Worm (Caenorhabditis elegans): ENCODE results near the gene cdh-12.
A peak's percentile ranks its signal among the peaks of the same experiment; 100 is the strongest.

The cdh-12 gene

DNA sequence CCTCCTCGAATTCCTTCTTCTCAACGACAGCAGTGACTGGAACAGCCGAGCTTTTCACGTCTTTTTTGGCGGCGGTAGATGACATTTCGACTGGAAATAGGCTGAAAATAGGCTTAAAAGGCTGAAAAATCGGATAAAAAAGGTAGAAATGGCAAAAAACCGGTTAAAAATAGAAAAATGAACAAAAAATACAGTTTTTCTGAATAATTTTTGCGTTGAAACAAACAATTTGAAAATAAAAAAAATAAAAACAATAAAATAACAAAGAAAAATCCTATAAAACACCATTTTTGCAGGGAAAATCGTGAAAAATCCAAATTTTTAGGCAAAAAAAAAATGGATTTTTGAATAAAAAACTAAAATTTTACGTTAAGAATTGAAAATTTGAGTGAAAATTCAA is 44.3 kb downstream of the cdh-12 start, which contains the start of gene dss-1:
Gene dss-1 (minus strand): TSS at position 101 of the 400 bp plus-strand sequence.
- TF ChIP-seq lin-29 (GFP tag; IDR thresholded peaks at IDR 0.05): no peak
- no peak for TF ChIP-seq hlh-11 (tag; optimal IDR thresholded peaks at IDR 0.05)
- no peak for TF ChIP-seq unc-130 (GFP tag; optimal IDR thresholded peaks at IDR 0.05)
- TF ChIP-seq Y75B8A.6 (GFP tag; IDR thresholded peaks at IDR 0.05): no peak
- TF ChIP-seq php-3 (GFP tag; IDR thresholded peaks at IDR 0.05): no peak
- no peak for TF ChIP-seq ceh-82 (tag; optimal IDR thresholded peaks at IDR 0.05)
- no peak for TF ChIP-seq hmg-1.1 (GFP tag; IDR thresholded peaks at IDR 0.05)
- TF ChIP-seq daf-8 (GFP tag; IDR thresholded peaks at IDR 0.05): no peak
- no peak for TF ChIP-seq lsy-2 (tag; optimal IDR thresholded peaks at IDR 0.05)

DNA sequence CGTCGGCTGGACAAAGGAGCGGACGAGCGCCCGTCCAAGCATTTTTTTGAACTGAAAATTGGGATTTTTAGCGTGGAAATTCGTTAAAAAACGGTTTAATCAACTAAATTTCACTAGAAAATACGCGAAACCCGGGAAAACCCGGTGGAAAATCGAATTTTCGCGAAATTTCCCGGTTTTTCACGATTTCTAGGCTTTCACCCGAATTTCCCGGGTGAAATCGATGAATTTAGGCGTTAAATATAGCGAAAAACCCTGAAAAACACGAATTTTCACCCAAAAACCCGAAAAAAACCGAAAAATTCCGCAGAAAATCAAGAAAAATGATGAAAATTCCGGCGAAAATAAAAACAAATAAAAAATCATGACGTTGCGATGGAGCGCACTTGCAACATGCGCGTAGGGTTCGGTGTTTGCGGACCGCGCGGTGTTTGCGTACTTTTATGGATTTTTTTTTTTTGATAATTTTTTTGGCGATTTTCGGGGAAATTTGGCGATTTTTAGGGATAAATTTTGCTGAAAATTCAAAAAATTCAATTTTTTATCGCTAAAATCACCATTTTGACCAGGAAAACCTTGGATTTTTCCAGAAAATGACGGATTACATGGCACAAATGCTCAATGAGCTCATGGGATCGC is 50.2 kb downstream of the cdh-12 start, which contains the start of the genes mrpl-45 and Y119D3B.12:
Gene mrpl-45 (minus strand): TSS at position 51 of the 639 bp plus-strand sequence.
Gene Y119D3B.12 (plus strand): TSS at position 589 of the 639 bp plus-strand sequence.
- peak; percentile 66 for TF ChIP-seq arid-1 (GFP tag; conservative IDR thresholded peaks at IDR 0.05)
- TF ChIP-seq unc-62 (GFP tag; optimal IDR thresholded peaks at IDR 0.05 in 1 of 2): peak in 1 of 2 experiments; percentile 86
- TF ChIP-seq unc-62 (tag; optimal IDR thresholded peaks at IDR 0.05): no peak
- 0 out of 2 replicates have a peak, but pooled peaks have one; percentile 45 for TF ChIP-seq T26A8.4 (GFP tag; IDR thresholded peaks at IDR 0.05)
- TF ChIP-seq Y5F2A.4 (GFP tag; optimal IDR thresholded peaks at IDR 0.05): no peak
- TF ChIP-seq nhr-77 (tag; optimal IDR thresholded peaks at IDR 0.05): peak; percentile 66
- no peak for TF ChIP-seq Y48G9A.11 (GFP tag; IDR thresholded peaks at IDR 0.05)
- peak; percentile 81 for TF ChIP-seq hlh-30 (tag; optimal IDR thresholded peaks at IDR 0.05; ENCODE audit: insufficient read depth)
- TF ChIP-seq ama-1 (optimal IDR thresholded peaks at IDR 0.05): peak; percentile 2
- 0 out of 2 replicates have a peak, but pooled peaks have one; percentile 33 for TF ChIP-seq dmd-6 (GFP tag; IDR thresholded peaks at IDR 0.05)
- 0 out of 2 replicates have a peak, but pooled peaks have one; percentile 18 for TF ChIP-seq ceh-20 (GFP tag; IDR thresholded peaks at IDR 0.05)
- no peak for TF ChIP-seq F10B5.3 (tag; optimal IDR thresholded peaks at IDR 0.05)
- TF ChIP-seq fkh-10 (GFP tag; optimal IDR thresholded peaks at IDR 0.05): peak; percentile 18
- peak; percentile 58 for TF ChIP-seq lin-13 (GFP tag; optimal IDR thresholded peaks at IDR 0.05)
- 0 out of 2 replicates have a peak, but pooled peaks have one; percentile 38 for TF ChIP-seq php-3 (GFP tag; IDR thresholded peaks at IDR 0.05)
- peak; percentile 66 for TF ChIP-seq rbr-2 (tag; optimal IDR thresholded peaks at IDR 0.05)
- peak; percentile 1 for TF ChIP-seq zip-2 (tag; optimal IDR thresholded peaks at IDR 0.05)
- TF ChIP-seq F44E2.7 (GFP tag; IDR thresholded peaks at IDR 0.05): no peak
- TF ChIP-seq nhr-41 (GFP tag; IDR thresholded peaks at IDR 0.05): no peak
- TF ChIP-seq nhr-6 (tag; optimal IDR thresholded peaks at IDR 0.05): peak; percentile 70
- TF ChIP-seq spr-3 (GFP tag; optimal IDR thresholded peaks at IDR 0.05): no peak
- TF ChIP-seq pha-4 (GFP tag; IDR thresholded peaks at IDR 0.05): peak; percentile 36; the same call in 1 of the 2 replicates
- TF ChIP-seq pha-4 (tag; optimal IDR thresholded peaks at IDR 0.05): no peak
- TF ChIP-seq ceh-62 (tag; optimal IDR thresholded peaks at IDR 0.05): no peak
- TF ChIP-seq nhr-28 (tag; optimal IDR thresholded peaks at IDR 0.05): peak; percentile 41
- peak; percentile 44; the same call in 1 of the 2 replicates for TF ChIP-seq tra-1 (GFP tag; IDR thresholded peaks at IDR 0.05)
- peak; percentile 38 for TF ChIP-seq aha-1 (tag)
- TF ChIP-seq ctbp-1 (GFP tag; IDR thresholded peaks at IDR 0.05): peak; percentile 29; the same call in 1 of the 2 replicates
- TF ChIP-seq mdt-29 (GFP tag; IDR thresholded peaks at IDR 0.05): no peak
- no peak for TF ChIP-seq gei-8 (GFP tag; optimal IDR thresholded peaks at IDR 0.05)
- peak in 1 of 2 experiments; percentile 55 for TF ChIP-seq hif-1 (tag; optimal IDR thresholded peaks at IDR 0.05)
- peak; percentile 9 for TF ChIP-seq spr-1 (tag; optimal IDR thresholded peaks at IDR 0.05)
- TF ChIP-seq egl-43 (GFP tag; IDR thresholded peaks at IDR 0.05): no peak
- peak; percentile 16 for TF ChIP-seq jun-1 (tag; optimal IDR thresholded peaks at IDR 0.05)
- no peak for TF ChIP-seq unc-39 (tag; optimal IDR thresholded peaks at IDR 0.05)
- no peak for TF ChIP-seq ZK546.5 (tag; optimal IDR thresholded peaks at IDR 0.05)
- no peak for TF ChIP-seq ZK337.2 (GFP tag; IDR thresholded peaks at IDR 0.05)
- TF ChIP-seq saeg-2 (GFP tag; IDR thresholded peaks at IDR 0.05): no peak
- TF ChIP-seq mep-1 (tag; optimal IDR thresholded peaks at IDR 0.05): peak; percentile 72
- TF ChIP-seq mes-2 (tag; optimal IDR thresholded peaks at IDR 0.05; ENCODE audit: poor library complexity, severe bottlenecking): peak; percentile 88
- TF ChIP-seq F49E8.2 (tag; optimal IDR thresholded peaks at IDR 0.05; ENCODE audit: borderline replicate concordance): no peak

Measured in whole organism, L4 larva.